Worm (Caenorhabditis elegans) whole organism, young adult: ENCODE data around the gene msp-10.

Experiments
- B0019.2 ChIP-seq: fragments of 200-800 bp; sonication (Bioruptor generic); conservative IDR thresholded peaks from 2 replicates; pipeline ENCODE4 v1.3.6; 2022; ENCODE audit warnings: missing genetic modification reagents, missing genetic modification characterization, missing compliant biosample characterization
- D2030.7 ChIP-seq: fragments of 200-800 bp; sonication (Bioruptor generic); IDR thresholded peaks from 2 replicates; pipeline ENCODE4 v1.3.6; 2022; ENCODE audit warnings: missing genetic modification reagents, missing genetic modification characterization, missing compliant biosample characterization
- F49E8.2 ChIP-seq: sonication (generic microtip); optimal IDR thresholded peaks from 3 replicates; lab custom pipeline; 2017; ENCODE audit warnings: missing genetic modification characterization, mild to moderate bottlenecking, missing compliant biosample characterization, antibody characterized with exemption, moderate library complexity; ENCODE audit not compliant: insufficient read depth
- Y53G8AR.9 ChIP-seq: fragments of 200-800 bp; sonication (Bioruptor generic); conservative IDR thresholded peaks from 2 replicates; pipeline ENCODE4 v1.3.6; 2022; ENCODE audit warnings: missing genetic modification reagents, missing genetic modification characterization, missing compliant biosample characterization
- ama-1 ChIP-seq, 3 experiments: fragments of 150-350 bp in 1 of 3; sonication (generic microtip) in 2 of 3; optimal IDR thresholded peaks; 2 replicates each; lab custom pipeline; 2014 to 2018; ENCODE audit warnings: missing biosample characterization in 2 of 3, missing genetic modification characterization in 2 of 3, missing genetic modification reagents in 2 of 3
- attf-3 ChIP-seq: fragments of 200-800 bp; sonication (Bioruptor generic); conservative IDR thresholded peaks from 2 replicates; pipeline ENCODE4 v1.3.6; 2022; ENCODE audit warnings: missing genetic modification reagents, missing genetic modification characterization, missing compliant biosample characterization
- ceh-91 ChIP-seq: fragments of 200-800 bp; sonication (Bioruptor generic); IDR thresholded peaks from 2 replicates; pipeline ENCODE4 v1.3.6; 2022; ENCODE audit warnings: missing genetic modification reagents, missing genetic modification characterization, missing compliant biosample characterization
- chd-7 ChIP-seq: sonication (generic microtip); optimal IDR thresholded peaks from 2 replicates; lab custom pipeline; 2016; ENCODE audit warnings: mild to moderate bottlenecking, missing genetic modification characterization, moderate library complexity, missing compliant biosample characterization
- ets-4 ChIP-seq: fragments of 200-800 bp; sonication (Bioruptor generic); optimal IDR thresholded peaks from 2 replicates; lab custom pipeline; 2018; ENCODE audit warnings: mild to moderate bottlenecking, missing genetic modification characterization, missing compliant biosample characterization
- hlh-26 ChIP-seq: fragments of 200-800 bp; sonication (Bioruptor generic); conservative IDR thresholded peaks from 2 replicates; pipeline ENCODE4 v1.3.6; 2022; ENCODE audit warnings: missing genetic modification reagents, missing genetic modification characterization, missing compliant biosample characterization
- let-526 ChIP-seq: fragments of 200-800 bp; sonication (Bioruptor generic); IDR thresholded peaks from 2 replicates; pipeline ENCODE4 v1.3.6; 2022; ENCODE audit warnings: missing genetic modification reagents, missing genetic modification characterization, missing compliant biosample characterization
- lin-40 ChIP-seq: sonication (generic microtip); optimal IDR thresholded peaks from 2 replicates; lab custom pipeline; 2016; ENCODE audit warnings: missing genetic modification characterization, mild to moderate bottlenecking, missing compliant biosample characterization, missing genotype, missing genetic modification reagents
- pha-4 ChIP-seq: fragments of 150-350 bp; sonication (generic microtip); optimal IDR thresholded peaks from 2 replicates; lab custom pipeline; 2014; ENCODE audit warnings: missing biosample characterization, missing genetic modification reagents, missing genetic modification characterization
- ztf-25 ChIP-seq: fragments of 200-800 bp; sonication (Bioruptor generic); IDR thresholded peaks from 2 replicates; pipeline ENCODE4 v1.3.6; 2022; ENCODE audit warnings: missing genetic modification reagents, missing genetic modification characterization, missing compliant biosample characterization

ce11 chrIV:9799129-9799528 is 38.3 kb upstream of the msp-10 start, which contains the start of gene fat-4:
- TF ChIP-seq lin-40 (no peak), let-526 (GFP tag; lab: Robert Waterston, UW) (no peak), chd-7 (tag; lab: Kevin White, UChicago) (no peak), ets-4 (GFP tag; lab: Kevin White, UChicago) (no peak), F49E8.2 (tag; lab: Kevin White, UChicago) (no peak), attf-3 (GFP tag; lab: Robert Waterston, UW) (no peak), ztf-25 (GFP tag; lab: Robert Waterston, UW) (no peak), Y53G8AR.9 (GFP tag; lab: Robert Waterston, UW) (no peak), ceh-91 (GFP tag; lab: Robert Waterston, UW) (no peak), B0019.2 (GFP tag; lab: Robert Waterston, UW) (no peak), ama-1 (optimal IDR thresholded peaks at IDR 0.05; lab: Kevin White, UChicago) (no peak), ama-1 (GFP tag; optimal IDR thresholded peaks at IDR 0.05; lab: Kevin White, UChicago) (no peak), hlh-26 (GFP tag; lab: Robert Waterston, UW) (no peak), D2030.7 (GFP tag; lab: Robert Waterston, UW) (no peak), pha-4 (tag; lab: Kevin White, UChicago) (no peak)
